Fruit fly (Drosophila melanogaster): ENCODE results near the gene beta-Spec.

dm6 chrX:17656501-17656900 lies 671 bp upstream of the beta-Spec start, which contains the start of gene IntS2:
- no peak for TF ChIP-seq CG17802 (tag; optimal IDR thresholded peaks at IDR 0.05)
- TF ChIP-seq CG3065 (GFP tag; optimal IDR thresholded peaks at IDR 0.05), result no peak
- TF ChIP-seq luna (GFP tag; optimal IDR thresholded peaks at IDR 0.05), result no peak
- TF ChIP-seq CG1529 (GFP tag; optimal IDR thresholded peaks at IDR 0.05), result no peak
- no peak for TF ChIP-seq dan (GFP tag; IDR thresholded peaks at IDR 0.05)
- no peak for TF ChIP-seq CG8388 (GFP tag; optimal IDR thresholded peaks at IDR 0.05)
- no peak for TF ChIP-seq CG1024 (GFP tag; IDR thresholded peaks at IDR 0.05)
- no peak for TF ChIP-seq CG9876 (GFP tag; optimal IDR thresholded peaks at IDR 0.05)
- no peak for TF ChIP-seq Dp (GFP tag; optimal IDR thresholded peaks at IDR 0.05)
- TF ChIP-seq usp (GFP tag; optimal IDR thresholded peaks at IDR 0.05), result no peak
- no peak for TF ChIP-seq chif (GFP tag; optimal IDR thresholded peaks at IDR 0.05)
- no peak for TF ChIP-seq h (optimal IDR thresholded peaks at IDR 0.05)
- TF ChIP-seq CG18476 (GFP tag; optimal IDR thresholded peaks at IDR 0.05), result no peak
- TF ChIP-seq CG10565 (GFP tag; optimal IDR thresholded peaks at IDR 0.05), result no peak
